Worm (Caenorhabditis elegans) whole organism, midembryonic: ENCODE data around the gene mml-1.

Source experiments
- T22C8.4 ChIP-seq: fragments of 200-800 bp; sonication (Bioruptor generic); IDR thresholded peaks from 2 replicates; pipeline ENCODE4 v1.3.6; 2022; ENCODE audit warnings: missing genetic modification characterization, missing compliant biosample characterization
- cog-1 ChIP-seq: sonication (generic microtip); optimal IDR thresholded peaks from 2 replicates; lab custom pipeline; 2016; ENCODE audit warnings: missing genetic modification characterization, missing compliant biosample characterization
- flt-1 ChIP-seq: fragments of 200-800 bp; sonication (Bioruptor generic); IDR thresholded peaks from 2 replicates; pipeline ENCODE4 v1.3.6; 2022; ENCODE audit warnings: missing genetic modification characterization, missing compliant biosample characterization
- klf-2 ChIP-seq: fragments of 200-800 bp; sonication (Bioruptor generic); conservative IDR thresholded peaks from 2 replicates; pipeline ENCODE4 v1.3.6; 2022; ENCODE audit warnings: missing genetic modification reagents, missing genetic modification characterization, missing compliant biosample characterization
- tab-1 ChIP-seq: fragments of 200-800 bp; sonication (Bioruptor generic); IDR thresholded peaks from 2 replicates; pipeline ENCODE4 v1.3.6; 2022; ENCODE audit warnings: missing genetic modification characterization, missing compliant biosample characterization
- ztf-23 ChIP-seq: fragments of 200-800 bp; sonication (Bioruptor generic); IDR thresholded peaks from 2 replicates; pipeline ENCODE4 v1.3.6; 2022; ENCODE audit warnings: missing genetic modification reagents, missing genetic modification characterization, missing compliant biosample characterization
- ztf-29 ChIP-seq: fragments of 200-800 bp; sonication (Bioruptor generic); IDR thresholded peaks from 2 replicates; pipeline ENCODE4 v1.3.6; 2022; ENCODE audit warnings: missing genetic modification reagents, missing genetic modification characterization, missing compliant biosample characterization

- TF ChIP-seq cog-1 (tag; lab: Kevin White, UChicago) (no peak), tab-1 (GFP tag; lab: Robert Waterston, UW) (no peak), ztf-23 (GFP tag; lab: Robert Waterston, UW) (no peak), klf-2 (GFP tag; lab: Robert Waterston, UW) (no peak), ztf-29 (GFP tag; lab: Robert Waterston, UW) (no peak), flt-1 (GFP tag; lab: Robert Waterston, UW) (no peak), T22C8.4 (no peak)
Observed at ce11 chrIII:7358627-7359026, 15.9 kb downstream of the mml-1 start.
